Worm (Caenorhabditis elegans): Measurements from ENCODE around the gene ent-5.

DNA sequence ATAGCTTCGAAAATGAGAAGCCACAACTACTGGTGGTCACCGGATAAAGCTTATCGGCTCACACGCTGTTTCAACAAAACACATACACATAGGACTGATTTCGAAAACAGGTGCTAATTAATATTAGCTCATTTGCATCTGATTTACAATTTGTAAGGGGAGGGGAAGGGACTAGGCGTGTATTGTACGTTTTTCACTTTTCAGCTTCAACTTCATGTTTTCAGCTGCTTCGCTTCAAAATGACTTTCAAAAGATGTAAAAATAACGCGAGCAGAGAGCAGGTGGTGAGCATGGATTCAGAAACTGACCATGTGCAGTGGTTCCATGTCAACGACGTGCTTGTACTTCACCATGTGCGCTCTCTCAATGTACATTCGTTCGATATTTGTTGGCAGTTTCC, 48.0 kb downstream of the ent-5 start:
- TF ChIP-seq W03F9.2 (tag; optimal IDR thresholded peaks at IDR 0.05) (no peak), him-1 (tag; optimal IDR thresholded peaks at IDR 0.05) (no peak), dao-5 (tag; optimal IDR thresholded peaks at IDR 0.05) (no peak)

Data from whole organism, L4/young adult.